Worm (Caenorhabditis elegans) whole organism, mixed stage, embryonic: Measurements from ENCODE around the gene pcf-11.

Experiments
- M03D4.4 ChIP-seq: sonication (generic microtip); optimal IDR thresholded peaks from 2 replicates; lab custom pipeline; 2017; ENCODE audit warnings: mild to moderate bottlenecking, missing genetic modification characterization, missing compliant biosample characterization
- ceh-39 ChIP-seq: fragments of 150-350 bp; optimal IDR thresholded peaks from 2 replicates; lab custom pipeline; 2014; ENCODE audit warnings: missing biosample characterization, missing genetic modification characterization
- ceh-43 ChIP-seq: fragments of 200-800 bp; sonication (Bioruptor generic); optimal IDR thresholded peaks from 2 replicates; lab custom pipeline; 2018; ENCODE audit warnings: mild to moderate bottlenecking, missing genetic modification characterization, moderate library complexity, missing compliant biosample characterization
- ces-1 ChIP-seq: fragments of 150-350 bp; optimal IDR thresholded peaks from 2 replicates; lab custom pipeline; 2014; ENCODE audit warnings: missing biosample characterization, missing genetic modification reagents, missing genetic modification characterization
- drap-1 ChIP-seq: fragments of 200-800 bp; sonication (Bioruptor generic); optimal IDR thresholded peaks from 3 replicates; lab custom pipeline; 2018; ENCODE audit warnings: mild to moderate bottlenecking, missing genetic modification characterization, missing compliant biosample characterization
- elt-1 ChIP-seq: sonication (generic microtip); optimal IDR thresholded peaks from 2 replicates; lab custom pipeline; 2017; ENCODE audit warnings: missing genetic modification characterization, mild to moderate bottlenecking, missing compliant biosample characterization, antibody characterized with exemption, moderate library complexity, borderline replicate concordance; ENCODE audit not compliant: insufficient read depth
- elt-3 ChIP-seq: fragments of 150-350 bp; optimal IDR thresholded peaks from 2 replicates; lab custom pipeline; 2014; ENCODE audit warnings: missing biosample characterization, missing genetic modification characterization
- ham-2 ChIP-seq: fragments of 200-800 bp; sonication (Bioruptor generic); optimal IDR thresholded peaks from 2 replicates; lab custom pipeline; 2018; ENCODE audit warnings: mild to moderate bottlenecking, missing genetic modification characterization, missing compliant biosample characterization
- hlh-1 ChIP-seq: fragments of 150-350 bp; optimal IDR thresholded peaks from 2 replicates; lab custom pipeline; 2014; ENCODE audit warnings: missing biosample characterization, missing genetic modification reagents, missing genetic modification characterization
- lin-13 ChIP-seq: fragments of 150-350 bp; optimal IDR thresholded peaks from 2 replicates; lab custom pipeline; 2014; ENCODE audit warnings: missing biosample characterization, missing genetic modification characterization
- lin-32 ChIP-seq: fragments of 200-800 bp; sonication (Bioruptor generic); optimal IDR thresholded peaks from 2 replicates; lab custom pipeline; 2018; ENCODE audit warnings: mild to moderate bottlenecking, missing genetic modification characterization, missing compliant biosample characterization
- lsy-2 ChIP-seq: fragments of 150-350 bp; optimal IDR thresholded peaks from 2 replicates; lab custom pipeline; 2014; ENCODE audit warnings: missing biosample characterization, missing genetic modification characterization
- mab-5 ChIP-seq: fragments of 150-350 bp; optimal IDR thresholded peaks from 2 replicates; lab custom pipeline; 2014; ENCODE audit warnings: missing biosample characterization, missing genetic modification characterization
- mep-1 ChIP-seq: fragments of 150-350 bp; optimal IDR thresholded peaks from 2 replicates; lab custom pipeline; 2017; ENCODE audit warnings: missing biosample characterization, missing genetic modification reagents, missing genetic modification characterization, inconsistent platforms
- nhr-12 ChIP-seq: fragments of 150-350 bp; optimal IDR thresholded peaks from 2 replicates; lab custom pipeline; 2014; ENCODE audit warnings: missing biosample characterization, missing genetic modification characterization
- nhr-237 ChIP-seq: fragments of 150-350 bp; optimal IDR thresholded peaks from 2 replicates; lab custom pipeline; 2014; ENCODE audit warnings: missing biosample characterization, missing genetic modification characterization
- nhr-28 ChIP-seq: fragments of 150-350 bp; optimal IDR thresholded peaks from 2 replicates; lab custom pipeline; 2014; ENCODE audit warnings: missing biosample characterization, missing genetic modification characterization
- nhr-76 ChIP-seq: sonication (generic microtip); optimal IDR thresholded peaks from 2 replicates; lab custom pipeline; 2017; ENCODE audit warnings: missing biosample characterization, missing genetic modification characterization
- pha-4 ChIP-seq: fragments of 150-350 bp; optimal IDR thresholded peaks from 2 replicates; lab custom pipeline; 2018; ENCODE audit warnings: missing biosample characterization, missing genetic modification reagents, missing genetic modification characterization
- sem-2 ChIP-seq: fragments of 200-800 bp; sonication (Bioruptor generic); optimal IDR thresholded peaks from 2 replicates; lab custom pipeline; 2018; ENCODE audit warnings: mild to moderate bottlenecking, missing genetic modification characterization, missing compliant biosample characterization
- sptf-1 ChIP-seq: sonication (generic microtip); optimal IDR thresholded peaks from 2 replicates; lab custom pipeline; 2017; ENCODE audit warnings: mild to moderate bottlenecking, missing genetic modification characterization, moderate library complexity, missing compliant biosample characterization
- tbx-8 ChIP-seq: fragments of 200-800 bp; sonication (Bioruptor generic); optimal IDR thresholded peaks from 2 replicates; lab custom pipeline; 2018; ENCODE audit warnings: mild to moderate bottlenecking, missing genetic modification characterization, moderate library complexity, missing compliant biosample characterization
- unc-120 ChIP-seq: sonication (generic microtip); optimal IDR thresholded peaks from 2 replicates; lab custom pipeline; 2017; ENCODE audit warnings: missing genetic modification characterization, missing compliant biosample characterization; ENCODE audit not compliant: poor library complexity, severe bottlenecking
- unc-39 ChIP-seq: fragments of 150-350 bp; optimal IDR thresholded peaks from 2 replicates; lab custom pipeline; 2014; ENCODE audit warnings: missing biosample characterization, missing genetic modification characterization
- unc-62 ChIP-seq: fragments of 150-350 bp; optimal IDR thresholded peaks from 2 replicates; lab custom pipeline; 2014; ENCODE audit warnings: missing biosample characterization, missing genetic modification reagents, missing genetic modification characterization
- ztf-11 ChIP-seq: fragments of 150-350 bp; optimal IDR thresholded peaks from 2 replicates; lab custom pipeline; 2014; ENCODE audit warnings: missing biosample characterization, missing genetic modification characterization

Gene pcf-11

ce11 chrIII:5077150-5077814 lies 52.6 kb downstream of the pcf-11 start, which contains the start of gene alh-1:
TSS of gene alh-1 (plus strand) at chrIII:5077764.
- TF ChIP-seq ztf-11 (no peak), sptf-1 (no peak), tbx-8 (GFP tag; lab: Kevin White, UChicago) (no peak), unc-120 (tag; lab: Kevin White, UChicago) (no peak), pha-4 (tag; lab: Kevin White, UChicago) (no peak), lin-32 (GFP tag; lab: Kevin White, UChicago) (no peak), nhr-28 (tag; lab: Kevin White, UChicago) (no peak), sem-2 (GFP tag; lab: Kevin White, UChicago) (no peak), mab-5 (tag; lab: Kevin White, UChicago) (no peak), ces-1 (GFP tag; lab: Kevin White, UChicago) (no peak), elt-1 (tag; lab: Kevin White, UChicago) (no peak), mep-1 (tag; lab: Kevin White, UChicago) (no peak), lsy-2 (tag; lab: Kevin White, UChicago) (no peak), ceh-39 (tag; lab: Kevin White, UChicago) (no peak), elt-3 (no peak), nhr-12 (tag; lab: Kevin White, UChicago) (no peak), lin-13 (tag; lab: Kevin White, UChicago) (no peak), nhr-237 (no peak), nhr-76 (tag; lab: Kevin White, UChicago) (no peak), hlh-1 (no peak)
- TF ChIP-seq, all 35 proteins: peak for 0

DNA sequence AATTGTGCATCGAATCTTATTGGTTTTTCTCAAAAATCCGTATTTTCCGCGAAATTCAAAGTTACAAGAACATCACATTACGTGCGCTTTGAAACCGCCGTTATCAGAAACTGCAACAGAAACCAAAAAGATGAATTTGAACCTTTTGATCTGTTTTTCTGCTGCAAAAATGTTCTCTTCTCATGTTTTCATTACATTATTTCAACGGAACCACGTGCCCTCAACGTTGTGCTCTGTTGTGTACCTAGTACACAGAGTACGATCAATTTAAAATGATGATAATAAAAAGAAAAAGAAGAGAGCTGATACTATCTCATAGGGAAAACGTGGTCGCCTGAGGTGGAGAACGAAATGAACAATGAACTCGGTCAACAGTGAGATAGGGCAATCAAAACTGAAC lies 53.3 kb downstream of the pcf-11 start:
- TF ChIP-seq M03D4.4 (tag; lab: Kevin White, UChicago), result no peak
- no peak for TF ChIP-seq nhr-28 (tag; lab: Kevin White, UChicago)
- TF ChIP-seq unc-62 (GFP tag; lab: Kevin White, UChicago), result no peak
- TF ChIP-seq drap-1 (GFP tag; lab: Kevin White, UChicago), result no peak
- TF ChIP-seq unc-120 (tag; lab: Kevin White, UChicago), result no peak
- no peak for TF ChIP-seq unc-39 (tag; lab: Kevin White, UChicago)
- no peak for TF ChIP-seq sptf-1
- TF ChIP-seq sem-2 (GFP tag; lab: Kevin White, UChicago), result no peak
- TF ChIP-seq ceh-43 (GFP tag; lab: Kevin White, UChicago), result no peak
- no peak for TF ChIP-seq nhr-237
- TF ChIP-seq ceh-39 (tag; lab: Kevin White, UChicago), result no peak
- TF ChIP-seq elt-3, result no peak
- no peak for TF ChIP-seq ham-2
- TF ChIP-seq, all 35 proteins: peak for 0
